Worm (Caenorhabditis elegans) whole organism, young adult: ENCODE data around the gene rab-21.

Experiments used
- B0261.1 ChIP-seq: sonication (generic microtip); optimal IDR thresholded peaks from 2 replicates; lab custom pipeline; 2016; ENCODE audit warnings: mild to moderate bottlenecking, missing genetic modification characterization, moderate library complexity, missing compliant biosample characterization
- F10E7.11 ChIP-seq: sonication (generic microtip); optimal IDR thresholded peaks from 2 replicates; lab custom pipeline; 2017; ENCODE audit warnings: mild to moderate bottlenecking, missing genetic modification characterization, moderate library complexity, missing compliant biosample characterization
- F55B11.4 ChIP-seq: sonication (generic microtip); optimal IDR thresholded peaks from 2 replicates; lab custom pipeline; 2016; ENCODE audit warnings: missing compliant biosample characterization, missing genetic modification characterization, borderline replicate concordance; ENCODE audit not compliant: insufficient read depth
- F57A8.1 ChIP-seq: fragments of 200-800 bp; sonication (Bioruptor generic); optimal IDR thresholded peaks from 2 replicates; lab custom pipeline; 2018; ENCODE audit warnings: mild to moderate bottlenecking, missing genetic modification characterization, moderate library complexity, missing compliant biosample characterization
- K11D2.4 ChIP-seq: fragments of 200-800 bp; sonication (Bioruptor generic); IDR thresholded peaks from 2 replicates; pipeline ENCODE4 v1.3.6; 2022; ENCODE audit warnings: missing genetic modification reagents, missing genetic modification characterization, missing compliant biosample characterization
- T07F8.4 ChIP-seq: sonication (generic microtip); optimal IDR thresholded peaks from 2 replicates; lab custom pipeline; 2016; ENCODE audit warnings: mild to moderate bottlenecking, missing genetic modification characterization, moderate library complexity, missing compliant biosample characterization
- Y53G8AR.9 ChIP-seq: fragments of 200-800 bp; sonication (Bioruptor generic); conservative IDR thresholded peaks from 2 replicates; pipeline ENCODE4 v1.3.6; 2022; ENCODE audit warnings: missing genetic modification reagents, missing genetic modification characterization, missing compliant biosample characterization
- Y67H2A.10 ChIP-seq: fragments of 200-800 bp; sonication (Bioruptor generic); conservative IDR thresholded peaks from 2 replicates; pipeline ENCODE4 v1.3.6; 2022; ENCODE audit warnings: missing genetic modification reagents, missing genetic modification characterization, missing compliant biosample characterization
- Y79H2A.3 ChIP-seq: fragments of 200-800 bp; sonication (Bioruptor generic); conservative IDR thresholded peaks from 2 replicates; pipeline ENCODE4 v1.3.6; 2022; ENCODE audit warnings: missing genetic modification reagents, missing genetic modification characterization, missing compliant biosample characterization
- aptf-3 ChIP-seq: fragments of 200-800 bp; sonication (Bioruptor generic); IDR thresholded peaks from 2 replicates; pipeline ENCODE4 v1.3.6; 2022; ENCODE audit warnings: missing genetic modification characterization, missing compliant biosample characterization
- athp-1 ChIP-seq: sonication (generic microtip); optimal IDR thresholded peaks from 2 replicates; lab custom pipeline; 2017; ENCODE audit warnings: mild to moderate bottlenecking, missing genetic modification characterization, missing compliant biosample characterization
- attf-6 ChIP-seq: fragments of 200-800 bp; sonication (Bioruptor generic); IDR thresholded peaks from 2 replicates; pipeline ENCODE4 v1.3.6; 2022; ENCODE audit warnings: missing genetic modification reagents, missing genetic modification characterization, missing compliant biosample characterization
- cebp-1 ChIP-seq, 2 experiments: fragments of 200-800 bp in 1 of 2; sonication (Bioruptor generic) in 1 of 2; sonication (generic microtip) in 1 of 2; IDR thresholded peaks in 1 of 2; optimal IDR thresholded peaks in 1 of 2; 2 replicates each; pipeline versions ENCODE4 v1.3.6 to Lab custom; 2017 to 2022; ENCODE audit warnings: missing compliant biosample characterization in 2 of 2, missing genetic modification characterization in 2 of 2, mild to moderate bottlenecking in 1 of 2, missing genetic modification reagents in 1 of 2, moderate library complexity in 1 of 2
- ceh-58 ChIP-seq: fragments of 200-800 bp; sonication (Bioruptor generic); IDR thresholded peaks from 2 replicates; pipeline ENCODE4 v1.3.6; 2022; ENCODE audit warnings: missing genetic modification characterization, missing compliant biosample characterization
- ceh-91 ChIP-seq: fragments of 200-800 bp; sonication (Bioruptor generic); IDR thresholded peaks from 2 replicates; pipeline ENCODE4 v1.3.6; 2022; ENCODE audit warnings: missing genetic modification reagents, missing genetic modification characterization, missing compliant biosample characterization
- dpl-1 ChIP-seq: fragments of 150-350 bp; optimal IDR thresholded peaks from 2 replicates; lab custom pipeline; 2014; ENCODE audit warnings: missing biosample characterization, missing genetic modification reagents, missing genetic modification characterization
- egl-18 ChIP-seq: fragments of 200-800 bp; sonication (Bioruptor generic); IDR thresholded peaks from 2 replicates; pipeline ENCODE4 v1.3.6; 2022; ENCODE audit warnings: missing genetic modification reagents, missing genetic modification characterization, missing compliant biosample characterization
- hlh-12 ChIP-seq: sonication (generic microtip); optimal IDR thresholded peaks from 2 replicates; lab custom pipeline; 2016; ENCODE audit warnings: missing genetic modification characterization, missing compliant biosample characterization
- hmg-20 ChIP-seq: fragments of 200-800 bp; sonication (Bioruptor generic); IDR thresholded peaks from 2 replicates; pipeline ENCODE4 v1.3.6; 2022; ENCODE audit warnings: missing genetic modification reagents, missing genetic modification characterization, missing compliant biosample characterization
- hrde-1 ChIP-seq: sonication (generic microtip); optimal IDR thresholded peaks from 2 replicates; lab custom pipeline; 2016; ENCODE audit warnings: missing genetic modification characterization, mild to moderate bottlenecking, missing compliant biosample characterization, moderate library complexity, missing genotype, missing genetic modification reagents, borderline replicate concordance
- hsf-1 ChIP-seq: fragments of 200-800 bp; sonication (Bioruptor generic); IDR thresholded peaks from 2 replicates; pipeline ENCODE4 v1.3.6; 2022; ENCODE audit warnings: missing genetic modification reagents, missing genetic modification characterization, missing compliant biosample characterization
- lir-1 ChIP-seq: fragments of 200-800 bp; sonication (Bioruptor generic); conservative IDR thresholded peaks from 2 replicates; pipeline ENCODE4 v1.3.6; 2022; ENCODE audit warnings: missing genetic modification reagents, missing genetic modification characterization, missing compliant biosample characterization
- lsl-1 ChIP-seq: fragments of 200-800 bp; sonication (Bioruptor generic); optimal IDR thresholded peaks from 2 replicates; lab custom pipeline; 2018; ENCODE audit warnings: mild to moderate bottlenecking, missing genetic modification characterization, moderate library complexity, missing compliant biosample characterization
- madf-3 ChIP-seq: fragments of 200-800 bp; sonication (Bioruptor generic); IDR thresholded peaks from 2 replicates; pipeline ENCODE4 v1.3.6; 2022; ENCODE audit warnings: missing genetic modification reagents, missing genetic modification characterization, missing compliant biosample characterization
- mes-4 ChIP-seq: sonication (generic microtip); optimal IDR thresholded peaks from 2 replicates; lab custom pipeline; 2016; ENCODE audit warnings: missing genotype, missing genetic modification characterization, missing compliant biosample characterization
- nfyb-1 ChIP-seq: fragments of 200-800 bp; sonication (Bioruptor generic); IDR thresholded peaks from 2 replicates; pipeline ENCODE4 v1.3.6; 2022; ENCODE audit warnings: missing genetic modification reagents, missing genetic modification characterization, missing compliant biosample characterization
- nhr-120 ChIP-seq: fragments of 200-800 bp; sonication (Bioruptor generic); IDR thresholded peaks from 2 replicates; pipeline ENCODE4 v1.3.6; 2022; ENCODE audit warnings: missing genetic modification characterization, missing compliant biosample characterization
- nhr-27 ChIP-seq: fragments of 200-800 bp; sonication (Bioruptor generic); optimal IDR thresholded peaks from 2 replicates; lab custom pipeline; 2018; ENCODE audit warnings: mild to moderate bottlenecking, missing genetic modification characterization, moderate library complexity, missing compliant biosample characterization
- pha-4 ChIP-seq: fragments of 150-350 bp; sonication (generic microtip); optimal IDR thresholded peaks from 2 replicates; lab custom pipeline; 2014; ENCODE audit warnings: missing biosample characterization, missing genetic modification reagents, missing genetic modification characterization
- rec-8 ChIP-seq, 2 experiments: sonication (generic microtip); optimal IDR thresholded peaks; 2 replicates each; lab custom pipeline; 2016; ENCODE audit warnings: mild to moderate bottlenecking in 2 of 2, missing genetic modification characterization in 2 of 2, missing genetic modification reagents in 2 of 2, missing genotype in 2 of 2, missing biosample characterization in 1 of 2, missing compliant biosample characterization in 1 of 2, moderate library complexity in 1 of 2
- snpc-1.1 ChIP-seq: sonication (generic microtip); optimal IDR thresholded peaks from 2 replicates; lab custom pipeline; 2017; ENCODE audit warnings: missing genetic modification characterization, mild to moderate bottlenecking, missing compliant biosample characterization, antibody characterized with exemption, moderate library complexity, missing genotype, missing genetic modification reagents; ENCODE audit not compliant: insufficient read depth
- tbx-9 ChIP-seq: sonication (generic microtip); optimal IDR thresholded peaks from 2 replicates; lab custom pipeline; 2016; ENCODE audit warnings: borderline replicate concordance, missing genetic modification characterization, inconsistent platforms, missing compliant biosample characterization
- unc-130 ChIP-seq: sonication (generic microtip); optimal IDR thresholded peaks from 2 replicates; lab custom pipeline; 2016; ENCODE audit warnings: missing genetic modification reagents, missing genetic modification characterization, missing compliant biosample characterization
- unc-62 ChIP-seq: fragments of 150-350 bp; optimal IDR thresholded peaks from 2 replicates; lab custom pipeline; 2014; ENCODE audit warnings: missing biosample characterization, missing genetic modification reagents, missing genetic modification characterization
- zfh-2 ChIP-seq: fragments of 200-800 bp; sonication (Bioruptor generic); conservative IDR thresholded peaks from 2 replicates; pipeline ENCODE4 v1.3.6; 2022; ENCODE audit warnings: missing genetic modification reagents, missing genetic modification characterization, missing compliant biosample characterization
- ztf-26 ChIP-seq: sonication (generic microtip); optimal IDR thresholded peaks from 2 replicates; lab custom pipeline; 2017; ENCODE audit warnings: missing genetic modification characterization, missing compliant biosample characterization

rab-21 gene

DNA sequence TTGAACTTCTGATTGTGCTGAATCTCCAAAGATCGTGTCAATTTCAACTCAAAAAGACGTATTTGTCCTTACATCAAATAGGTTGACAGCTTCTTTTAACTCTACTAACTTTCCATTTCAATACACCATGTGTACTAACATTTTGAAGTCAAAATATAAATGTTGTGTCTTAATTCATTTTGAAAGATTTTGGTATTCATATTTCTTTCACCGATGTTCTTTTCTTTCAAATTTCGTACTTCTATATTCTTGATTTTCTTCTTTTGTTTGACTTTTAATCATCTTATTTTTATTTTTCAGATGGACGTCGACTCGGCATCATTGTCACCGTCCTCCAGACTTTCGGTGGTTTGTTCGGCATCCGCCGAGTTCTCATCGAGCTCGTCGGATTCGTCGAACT, 36.9 kb upstream of the rab-21 start, which contains the start of gene atf-2 (continued):
- TF ChIP-seq ceh-91 (GFP tag; lab: Robert Waterston, UW), result no peak
- no peak for TF ChIP-seq B0261.1
- TF ChIP-seq ztf-26 (tag; lab: Kevin White, UChicago), result no peak

DNA sequence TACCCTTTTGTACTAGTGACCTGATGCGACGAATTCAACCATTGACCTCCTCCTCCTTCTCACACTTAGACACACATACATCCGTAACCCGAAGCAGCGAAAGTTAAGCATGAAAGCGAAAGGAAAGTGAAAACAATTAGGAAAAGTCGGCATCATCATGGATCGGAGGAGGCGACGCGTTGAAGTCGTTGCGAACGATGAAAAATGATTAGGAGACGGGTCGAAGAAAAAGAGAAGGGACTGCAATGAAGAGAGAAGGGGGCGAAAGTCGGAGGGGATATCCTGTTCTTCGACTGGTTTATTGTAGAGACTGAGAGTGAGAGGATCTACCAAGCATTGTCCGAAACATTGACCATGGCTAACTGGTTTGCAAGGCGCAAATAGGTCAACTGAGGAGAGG, 36.2 kb upstream of the rab-21 start:
- no peak for TF ChIP-seq attf-6 (GFP tag; lab: Robert Waterston, UW)
- TF ChIP-seq mes-4, result no peak
- no peak for TF ChIP-seq hsf-1
- TF ChIP-seq unc-130 (GFP tag; lab: Kevin White, UChicago), result no peak

DNA sequence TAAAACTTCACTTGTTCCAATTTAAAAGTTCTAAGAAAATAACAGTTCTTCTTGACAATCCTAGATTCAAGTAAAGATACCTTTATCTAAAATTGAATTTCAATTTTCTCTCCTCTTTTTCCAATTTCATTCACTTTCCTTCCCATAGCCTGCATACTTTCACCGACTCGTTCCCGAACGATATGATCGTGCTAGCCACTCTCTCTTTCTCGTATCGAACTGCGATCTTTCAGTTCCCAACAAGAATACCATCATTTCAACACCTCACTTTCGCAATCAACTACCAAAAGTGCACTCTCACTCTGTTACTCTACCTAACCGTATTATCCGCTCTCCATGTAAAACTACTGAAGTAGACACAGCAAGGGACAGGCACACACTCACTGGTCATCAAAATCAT, 35.2 kb upstream of the rab-21 start:
- TF ChIP-seq egl-18 (GFP tag; lab: Robert Waterston, UW) (no peak), F55B11.4 (tag; lab: Kevin White, UChicago) (no peak), zfh-2 (GFP tag; lab: Robert Waterston, UW) (no peak), pha-4 (no peak), athp-1 (no peak), hlh-12 (no peak), nfyb-1 (GFP tag; lab: Robert Waterston, UW) (no peak), rec-8 (tag; optimal IDR thresholded peaks at IDR 0.05; lab: Kevin White, UChicago) (no peak), unc-62 (GFP tag; lab: Kevin White, UChicago) (no peak), dpl-1 (GFP tag; lab: Kevin White, UChicago) (no peak), aptf-3 (GFP tag; lab: Robert Waterston, UW) (no peak), hmg-20 (GFP tag; lab: Robert Waterston, UW) (no peak), K11D2.4 (GFP tag; lab: Robert Waterston, UW) (no peak), hrde-1 (tag; lab: Kevin White, UChicago) (no peak), cebp-1 (GFP tag; IDR thresholded peaks at IDR 0.05; lab: Robert Waterston, UW) (no peak), cebp-1 (tag; optimal IDR thresholded peaks at IDR 0.05; lab: Kevin White, UChicago) (no peak), F10E7.11 (no peak), madf-3 (no peak)

DNA sequence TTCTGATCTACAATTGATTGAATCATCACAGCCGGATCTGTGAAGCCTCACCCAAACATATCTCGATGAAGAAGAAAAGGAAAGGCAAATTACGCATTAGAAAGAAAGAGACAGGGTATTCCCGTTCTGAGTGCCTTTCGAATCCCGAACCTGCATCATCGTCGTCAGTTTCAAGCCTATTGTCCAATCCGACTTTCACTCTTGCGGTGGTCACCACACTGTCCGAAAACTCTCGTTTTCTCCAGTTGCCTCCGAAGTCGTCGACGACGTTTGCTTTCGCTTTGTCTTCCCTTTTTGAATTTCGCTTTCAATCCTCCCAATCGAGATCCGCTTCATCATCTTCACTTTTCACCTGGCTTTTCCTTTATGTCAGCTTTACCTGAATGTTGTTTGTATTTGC, 34.3 kb upstream of the rab-21 start:
- TF ChIP-seq snpc-1.1 (no peak), F57A8.1 (GFP tag; lab: Kevin White, UChicago) (no peak), cebp-1 (GFP tag; IDR thresholded peaks at IDR 0.05; lab: Robert Waterston, UW) (no peak), cebp-1 (tag; optimal IDR thresholded peaks at IDR 0.05; lab: Kevin White, UChicago) (no peak), hsf-1 (no peak), Y79H2A.3 (GFP tag; lab: Robert Waterston, UW) (no peak)

DNA sequence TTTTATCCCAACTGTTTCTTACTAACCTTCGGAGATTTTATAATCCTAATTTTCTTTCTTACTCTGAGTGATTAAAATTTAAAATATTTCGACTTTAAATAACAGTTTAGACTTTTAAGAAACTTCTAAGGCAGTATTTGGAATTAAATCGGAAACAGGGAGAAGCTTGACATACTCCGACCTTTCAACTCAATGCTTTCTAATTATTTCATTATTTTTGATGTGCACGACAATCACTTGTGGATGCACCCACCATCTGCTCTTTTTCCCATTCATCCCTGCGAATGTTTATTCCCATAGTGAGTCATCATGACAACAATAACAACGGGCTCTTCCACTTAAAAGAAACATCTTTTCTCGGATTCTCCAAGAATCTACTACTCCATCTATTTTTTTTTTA, 33.8 kb upstream of the rab-21 start:
- TF ChIP-seq nhr-120 (GFP tag; lab: Robert Waterston, UW) (no peak), Y67H2A.10 (no peak), Y53G8AR.9 (GFP tag; lab: Robert Waterston, UW) (no peak), hlh-12 (no peak), lsl-1 (no peak), athp-1 (no peak), F57A8.1 (GFP tag; lab: Kevin White, UChicago) (no peak), lir-1 (GFP tag; lab: Robert Waterston, UW) (no peak), ceh-58 (GFP tag; lab: Robert Waterston, UW) (no peak), nhr-27 (tag; lab: Kevin White, UChicago) (no peak), tbx-9 (no peak), Y79H2A.3 (GFP tag; lab: Robert Waterston, UW) (no peak), T07F8.4 (no peak)
